Fruit fly (Drosophila melanogaster) whole organism, embryonic: ENCODE measurements around the gene stwl.

Source experiments
- ATbp ChIP-seq: fragments of 200-800 bp; sonication (Bioruptor generic); optimal IDR thresholded peaks from 2 replicates; lab custom pipeline; 2017; ENCODE audit warnings: missing biosample characterization, mild to moderate bottlenecking, missing genetic modification characterization, missing genetic modification reagents
- Atf6 ChIP-seq: fragments of 200-800 bp; sonication (Bioruptor generic); IDR thresholded peaks from 2 replicates; pipeline ENCODE4 v1.3.6; 2022; ENCODE audit warnings: missing biosample characterization, missing genetic modification characterization
- BEAF-32 ChIP-seq: fragments of 200-800 bp; sonication (Bioruptor generic); optimal IDR thresholded peaks from 3 replicates; lab custom pipeline; 2017; ENCODE audit warnings: missing biosample characterization, missing genetic modification characterization, mild to moderate bottlenecking, moderate library complexity, missing genetic modification reagents
- CG11723 ChIP-seq: fragments of 200-800 bp; sonication (Bioruptor generic); optimal IDR thresholded peaks from 2 replicates; lab custom pipeline; 2017; ENCODE audit warnings: missing biosample characterization, mild to moderate bottlenecking, missing genetic modification characterization
- CG12299 ChIP-seq: fragments of 200-800 bp; sonication (Bioruptor generic); optimal IDR thresholded peaks from 2 replicates; lab custom pipeline; 2018; ENCODE audit warnings: missing biosample characterization, mild to moderate bottlenecking, missing genetic modification characterization
- CG12391 ChIP-seq: fragments of 200-800 bp; sonication (Bioruptor generic); optimal IDR thresholded peaks from 3 replicates; lab custom pipeline; 2018; ENCODE audit warnings: missing biosample characterization, mild to moderate bottlenecking, missing genetic modification characterization, moderate library complexity
- CG14014 ChIP-seq: fragments of 200-800 bp; sonication (Bioruptor generic); IDR thresholded peaks from 2 replicates; pipeline ENCODE4 v1.3.6; 2022; ENCODE audit warnings: missing biosample characterization, missing genetic modification characterization
- CG14710 ChIP-seq: fragments of 200-800 bp; sonication (Bioruptor generic); optimal IDR thresholded peaks from 3 replicates; lab custom pipeline; 2019; ENCODE audit warnings: missing biosample characterization, mild to moderate bottlenecking, missing genetic modification characterization, moderate library complexity
- CG15073 ChIP-seq: fragments of 200-800 bp; sonication (Bioruptor generic); optimal IDR thresholded peaks from 2 replicates; lab custom pipeline; 2016; ENCODE audit warnings: missing biosample characterization, missing genetic modification characterization
- CG15514 ChIP-seq: fragments of 200-800 bp; sonication (Bioruptor generic); optimal IDR thresholded peaks from 3 replicates; lab custom pipeline; 2017; ENCODE audit warnings: missing biosample characterization, missing genetic modification characterization, mild to moderate bottlenecking, moderate library complexity, missing genetic modification reagents
- CG15696 ChIP-seq: fragments of 200-800 bp; sonication (Bioruptor generic); optimal IDR thresholded peaks from 2 replicates; lab custom pipeline; 2019; ENCODE audit warnings: missing biosample characterization, mild to moderate bottlenecking, missing genetic modification characterization, moderate library complexity
- CG16813 ChIP-seq: fragments of 200-800 bp; sonication (Bioruptor generic); IDR thresholded peaks from 3 replicates; pipeline ENCODE4 v1.3.6; 2022; ENCODE audit warnings: missing biosample characterization, missing genetic modification characterization; ENCODE audit not compliant: partially characterized antibody
- CG17361 ChIP-seq: fragments of 200-800 bp; sonication (Bioruptor generic); IDR thresholded peaks from 3 replicates; pipeline ENCODE4 v1.3.6; 2022; ENCODE audit warnings: missing biosample characterization, missing genetic modification characterization
- CG2678 ChIP-seq: fragments of 200-800 bp; sonication (Bioruptor generic); optimal IDR thresholded peaks from 3 replicates; lab custom pipeline; 2019; ENCODE audit warnings: missing biosample characterization, mild to moderate bottlenecking, missing genetic modification characterization, moderate library complexity
- CG31441 ChIP-seq: fragments of 200-800 bp; sonication (Bioruptor generic); IDR thresholded peaks from 2 replicates; pipeline ENCODE4 v1.3.6; 2022; ENCODE audit warnings: missing biosample characterization, missing genetic modification characterization
- CG3847 ChIP-seq: fragments of 200-800 bp; sonication (Bioruptor generic); IDR thresholded peaks from 2 replicates; pipeline ENCODE4 v1.3.6; 2022; ENCODE audit warnings: missing biosample characterization, missing genetic modification characterization
- CG4360 ChIP-seq: fragments of 200-800 bp; sonication (Bioruptor generic); IDR thresholded peaks from 2 replicates; pipeline ENCODE4 v1.3.6; 2022; ENCODE audit warnings: missing biosample characterization, missing genetic modification characterization
- CG5245 ChIP-seq: fragments of 200-800 bp; sonication (Bioruptor generic); optimal IDR thresholded peaks from 3 replicates; lab custom pipeline; 2016; ENCODE audit warnings: missing biosample characterization, missing genetic modification characterization
- CG7556 ChIP-seq: fragments of 200-800 bp; sonication (Bioruptor generic); optimal IDR thresholded peaks from 2 replicates; lab custom pipeline; 2017; ENCODE audit warnings: missing biosample characterization, mild to moderate bottlenecking, missing genetic modification characterization
- D ChIP-seq, 2 experiments: fragments of 200-800 bp in 1 of 2; fragments of >200 bp in 1 of 2; sonication (Bioruptor generic) in 1 of 2; optimal IDR thresholded peaks; 2 replicates in 1 of 2; 3 replicates in 1 of 2; lab custom pipeline; 2017; ENCODE audit warnings: mild to moderate bottlenecking in 1 of 2, missing biosample characterization in 1 of 2, missing genetic modification characterization in 1 of 2, missing genetic modification reagents in 1 of 2
- D19B ChIP-seq: fragments of 200-800 bp; sonication (Bioruptor generic); optimal IDR thresholded peaks from 2 replicates; lab custom pipeline; 2017; ENCODE audit warnings: missing biosample characterization, mild to moderate bottlenecking, missing genetic modification characterization
- Dref ChIP-seq: fragments of 200-800 bp; sonication (Bioruptor generic); IDR thresholded peaks from 2 replicates; pipeline ENCODE4 v1.3.6; 2022; ENCODE audit warnings: missing biosample characterization, missing genetic modification characterization
- HmgD ChIP-seq: fragments of 200-800 bp; sonication (Bioruptor generic); optimal IDR thresholded peaks from 3 replicates; lab custom pipeline; 2016; ENCODE audit warnings: missing biosample characterization, missing genetic modification characterization
- Hmr ChIP-seq: fragments of 200-800 bp; sonication (Bioruptor generic); optimal IDR thresholded peaks from 3 replicates; lab custom pipeline; 2017; ENCODE audit warnings: mild to moderate bottlenecking, missing biosample characterization, missing genetic modification reagents, missing genetic modification characterization
- Hr3 ChIP-seq: fragments of 200-800 bp; sonication (Bioruptor generic); optimal IDR thresholded peaks from 3 replicates; lab custom pipeline; 2016; ENCODE audit warnings: missing biosample characterization, missing genetic modification characterization
- Med ChIP-seq: fragments of 200-800 bp; sonication (Bioruptor generic); peaks from one replicate; lab custom pipeline; 2016; ENCODE audit warnings: missing biosample characterization, missing genetic modification characterization, mild to moderate bottlenecking, inconsistent platforms, moderate library complexity
- NK7.1 ChIP-seq: fragments of 200-800 bp; sonication (Bioruptor generic); optimal IDR thresholded peaks from 3 replicates; lab custom pipeline; 2016; ENCODE audit warnings: missing biosample characterization, missing genetic modification characterization
- Pdp1 ChIP-seq, 2 experiments: fragments of 200-800 bp; sonication (Bioruptor generic); optimal IDR thresholded peaks; 3 replicates each; lab custom pipeline; 2016; ENCODE audit warnings: missing biosample characterization in 2 of 2, missing genetic modification characterization in 2 of 2, mild to moderate bottlenecking in 1 of 2, moderate library complexity in 1 of 2
- Ssrp ChIP-seq: fragments of 200-800 bp; sonication (Bioruptor generic); optimal IDR thresholded peaks from 2 replicates; lab custom pipeline; 2018; ENCODE audit warnings: missing biosample characterization, mild to moderate bottlenecking, missing genetic modification characterization, moderate library complexity
- Stat92E ChIP-seq, 3 experiments: fragments of >200 bp in 2 of 3; fragments of 200-800 bp in 1 of 3; sonication (Bioruptor generic) in 1 of 3; optimal IDR thresholded peaks; 2 replicates each; lab custom pipeline; 2017 to 2019; ENCODE audit warnings: missing biosample characterization in 3 of 3, missing genetic modification characterization in 3 of 3, mild to moderate bottlenecking in 1 of 3, moderate library complexity in 1 of 3
- br ChIP-seq: fragments of >200 bp; optimal IDR thresholded peaks from 2 replicates; lab custom pipeline; 2017
- chif ChIP-seq, 2 experiments: fragments of 200-800 bp; sonication (Bioruptor generic); optimal IDR thresholded peaks; 3 replicates each; lab custom pipeline; 2016; ENCODE audit warnings: missing biosample characterization in 2 of 2, missing genetic modification characterization in 2 of 2
- ci ChIP-seq: fragments of 200-800 bp; sonication (Bioruptor generic); IDR thresholded peaks from 3 replicates; pipeline ENCODE4 v1.3.6; 2022; ENCODE audit warnings: missing biosample characterization, missing genetic modification characterization
- crol ChIP-seq: fragments of 200-800 bp; sonication (Bioruptor generic); IDR thresholded peaks from 2 replicates; pipeline ENCODE4 v1.3.6; 2022; ENCODE audit warnings: missing biosample characterization, missing genetic modification characterization
- dpn ChIP-seq, 2 experiments: fragments of 200-800 bp; sonication (Bioruptor generic); optimal IDR thresholded peaks; 3 replicates each; lab custom pipeline; 2016; ENCODE audit warnings: missing biosample characterization in 2 of 2, missing genetic modification characterization in 2 of 2
- gsb ChIP-seq: fragments of 200-800 bp; sonication (Bioruptor generic); IDR thresholded peaks from 2 replicates; pipeline ENCODE4 v1.3.6; 2022; ENCODE audit warnings: missing biosample characterization, missing genetic modification characterization
- hbn ChIP-seq: fragments of 200-800 bp; sonication (Bioruptor generic); IDR thresholded peaks from 2 replicates; pipeline ENCODE4 v1.3.6; 2022; ENCODE audit warnings: missing biosample characterization, missing genetic modification characterization; ENCODE audit not compliant: partially characterized antibody
- jumu ChIP-seq: fragments of 200-800 bp; sonication (Bioruptor generic); optimal IDR thresholded peaks from 3 replicates; lab custom pipeline; 2016; ENCODE audit warnings: missing biosample characterization, missing genetic modification characterization
- lab ChIP-seq: fragments of 200-800 bp; sonication (Bioruptor generic); optimal IDR thresholded peaks from 3 replicates; lab custom pipeline; 2017; ENCODE audit warnings: missing biosample characterization, missing genetic modification characterization, mild to moderate bottlenecking, moderate library complexity, missing genetic modification reagents
- nerfin-2 ChIP-seq: fragments of 200-800 bp; sonication (Bioruptor generic); IDR thresholded peaks from 2 replicates; pipeline ENCODE4 v1.3.6; 2022; ENCODE audit warnings: missing biosample characterization, missing genetic modification characterization; ENCODE audit not compliant: partially characterized antibody
- nmo ChIP-seq: fragments of 200-800 bp; sonication (Bioruptor generic); optimal IDR thresholded peaks from 2 replicates; lab custom pipeline; 2018; ENCODE audit warnings: missing biosample characterization, mild to moderate bottlenecking, missing genetic modification characterization, moderate library complexity
- p53 ChIP-seq: fragments of 200-800 bp; sonication (Bioruptor generic); optimal IDR thresholded peaks from 2 replicates; lab custom pipeline; 2016; ENCODE audit warnings: missing biosample characterization, missing genetic modification characterization
- prd ChIP-seq, 3 experiments: fragments of >200 bp in 2 of 3; fragments of 200-800 bp in 1 of 3; sonication (Bioruptor generic) in 1 of 3; optimal IDR thresholded peaks in 2 of 3; IDR thresholded peaks in 1 of 3; 2 replicates in 2 of 3; 3 replicates in 1 of 3; pipeline versions ENCODE4 v1.3.6 to Lab custom; 2017 to 2022; ENCODE audit warnings: missing biosample characterization in 1 of 3, missing genetic modification characterization in 1 of 3
- stwl ChIP-seq: fragments of 200-800 bp; sonication (Bioruptor generic); optimal IDR thresholded peaks from 3 replicates; lab custom pipeline; 2018; ENCODE audit warnings: missing biosample characterization, mild to moderate bottlenecking, missing genetic modification characterization, moderate library complexity
- tin ChIP-seq: fragments of 200-800 bp; sonication (Bioruptor generic); optimal IDR thresholded peaks from 3 replicates; lab custom pipeline; 2016; ENCODE audit warnings: missing biosample characterization, missing genetic modification characterization
- wdn ChIP-seq: fragments of 200-800 bp; sonication (Bioruptor generic); IDR thresholded peaks from 2 replicates; pipeline ENCODE4 v1.3.6; 2022; ENCODE audit warnings: missing biosample characterization, missing genetic modification characterization

stwl gene

DNA sequence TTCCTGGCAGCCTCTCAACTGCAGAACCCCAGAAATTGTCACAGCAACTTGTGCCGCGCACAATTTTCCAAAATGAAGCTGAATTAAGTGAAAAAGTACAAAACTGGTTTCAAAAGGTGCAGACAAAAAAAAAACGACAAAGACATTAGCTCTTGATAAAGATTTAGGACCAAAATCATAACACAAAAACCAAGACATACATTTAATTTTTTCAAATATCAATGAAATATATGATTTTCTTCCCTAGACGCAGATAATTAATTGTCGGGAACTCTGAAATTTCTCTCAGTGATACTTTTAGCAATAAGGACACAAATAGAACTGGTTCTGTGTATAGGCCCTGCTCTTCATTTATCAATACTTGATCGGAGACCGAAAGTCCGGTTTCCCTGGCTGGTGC, 45.0 kb downstream of the stwl start (continued):
- no peak for TF ChIP-seq prd (optimal IDR thresholded peaks at IDR 0.05; lab: Kevin White, UChicago)
- TF ChIP-seq prd (GFP tag; IDR thresholded peaks at IDR 0.05; lab: Robert Waterston, UW), result peak; percentile 81

DNA sequence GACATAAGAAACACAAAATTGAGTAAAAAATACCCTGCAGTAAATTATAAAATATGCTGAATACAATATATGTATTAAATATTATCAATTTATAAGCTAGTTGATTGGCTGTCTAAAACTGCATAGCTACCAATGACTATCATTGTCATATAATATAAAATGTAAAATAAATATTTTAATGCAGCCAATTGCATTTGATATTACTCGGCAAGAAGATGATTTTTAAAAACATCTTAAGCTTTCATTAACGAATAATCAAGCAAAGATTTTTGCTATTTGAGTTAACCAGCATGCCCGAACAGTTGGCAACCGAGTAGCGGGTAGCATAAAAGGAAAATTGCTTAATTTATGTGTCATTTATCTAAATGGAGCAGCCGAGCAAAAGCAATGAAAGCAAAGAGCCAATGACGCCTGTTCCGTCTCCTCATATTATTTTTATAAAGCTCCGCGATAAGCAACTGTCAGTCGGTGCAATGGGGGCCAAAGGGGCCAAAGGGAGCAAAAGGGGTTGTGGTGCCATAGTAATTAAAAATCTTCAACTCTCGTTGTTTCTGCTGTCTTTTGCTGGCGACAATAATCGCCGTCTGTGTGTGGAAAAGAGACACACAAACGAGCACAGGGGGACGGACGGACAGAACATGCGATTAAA, 46.5 kb downstream of the stwl start:
- TF ChIP-seq tin (GFP tag; lab: Kevin White, UChicago) (peak; percentile 12), Hr3 (GFP tag; lab: Kevin White, UChicago) (peak; percentile 37), wdn (GFP tag; lab: Robert Waterston, UW) (no peak), D19B (peak; percentile 71), CG12391 (tag; lab: Kevin White, UChicago) (peak; percentile 41), br (lab: Kevin White, UChicago) (no peak), CG16813 (GFP tag; lab: Robert Waterston, UW) (no peak), chif (GFP tag; optimal IDR thresholded peaks at IDR 0.05; lab: Kevin White, UChicago) (no peak), CG11723 (GFP tag; lab: Kevin White, UChicago) (no peak), Atf6 (GFP tag; lab: Robert Waterston, UW) (0 out of 2 replicates have a peak, but pooled peaks have one; percentile 34), dpn (GFP tag; optimal IDR thresholded peaks at IDR 0.05; lab: Kevin White, UChicago) (peak in 1 of 2 experiments; percentile 31), BEAF-32 (GFP tag; lab: Kevin White, UChicago) (no peak), hbn (GFP tag; lab: Robert Waterston, UW) (no peak), p53 (no peak), CG17361 (GFP tag; lab: Robert Waterston, UW) (peak; percentile 80), NK7.1 (GFP tag; lab: Kevin White, UChicago) (no peak), CG15696 (no peak), ATbp (GFP tag; lab: Kevin White, UChicago) (peak; percentile 22), CG31441 (GFP tag; lab: Robert Waterston, UW) (peak; percentile 70), CG3847 (GFP tag; lab: Robert Waterston, UW) (no peak), Stat92E (GFP tag; optimal IDR thresholded peaks at IDR 0.05; lab: Kevin White, UChicago) (no peak), nmo (GFP tag; lab: Kevin White, UChicago) (peak; percentile 71), lab (GFP tag; lab: Kevin White, UChicago) (peak; percentile 22), CG4360 (no peak), Pdp1 (GFP tag; optimal IDR thresholded peaks at IDR 0.05; lab: Kevin White, UChicago) (no peak), Med (GFP tag; lab: Kevin White, UChicago) (peak; percentile 60), Dref (GFP tag; lab: Robert Waterston, UW) (no peak), CG15073 (GFP tag; lab: Kevin White, UChicago) (no peak), crol (GFP tag; lab: Robert Waterston, UW) (peak; percentile 83), Hmr (peak; percentile 21), gsb (GFP tag; lab: Robert Waterston, UW) (no peak), ci (GFP tag; lab: Robert Waterston, UW) (0 out of 3 replicates have a peak, but pooled peaks have one; percentile 32), Ssrp (tag; lab: Kevin White, UChicago) (peak; percentile 59), CG14014 (GFP tag; lab: Robert Waterston, UW) (0 out of 2 replicates have a peak, but pooled peaks have one; percentile 8), CG7556 (peak; percentile 53), D (optimal IDR thresholded peaks at IDR 0.05; lab: Kevin White, UChicago) (no peak), D (GFP tag; optimal IDR thresholded peaks at IDR 0.05; lab: Kevin White, UChicago) (peak; percentile 37), HmgD (no peak), stwl (tag; lab: Kevin White, UChicago) (no peak), jumu (GFP tag; lab: Kevin White, UChicago) (no peak), CG15514 (GFP tag; lab: Kevin White, UChicago) (no peak), nerfin-2 (GFP tag; lab: Robert Waterston, UW) (no peak), CG14710 (tag; lab: Kevin White, UChicago) (peak; percentile 29), CG5245 (GFP tag; lab: Kevin White, UChicago) (peak; percentile 4), CG2678 (peak; percentile 61), CG12299 (tag; lab: Kevin White, UChicago) (no peak)
